Fruit fly (Drosophila melanogaster) whole organism, embryonic: Measurements from ENCODE around the gene sws.

Experiments
- Ada2b ChIP-seq: fragments of 200-800 bp; sonication (Bioruptor generic); IDR thresholded peaks from 2 replicates; pipeline ENCODE4 v1.3.6; 2022; ENCODE audit warnings: missing biosample characterization, missing genetic modification characterization
- Aef1 ChIP-seq: fragments of 200-800 bp; sonication (Bioruptor generic); IDR thresholded peaks from 3 replicates; pipeline ENCODE4 v1.3.6; 2022; ENCODE audit warnings: missing biosample characterization, missing genetic modification characterization
- CG12104 ChIP-seq: fragments of 200-800 bp; sonication (Bioruptor generic); optimal IDR thresholded peaks from 3 replicates; lab custom pipeline; 2016; ENCODE audit warnings: missing biosample characterization, missing genetic modification characterization
- CG13287 ChIP-seq: fragments of 200-800 bp; sonication (Bioruptor generic); IDR thresholded peaks from 2 replicates; pipeline ENCODE4 v1.3.6; 2022; ENCODE audit warnings: missing biosample characterization, missing genetic modification characterization; ENCODE audit not compliant: partially characterized antibody
- CG14860 ChIP-seq: fragments of 200-800 bp; sonication (Bioruptor generic); IDR thresholded peaks from 3 replicates; pipeline ENCODE4 v1.3.6; 2022; ENCODE audit warnings: missing biosample characterization, missing genetic modification characterization; ENCODE audit not compliant: partially characterized antibody
- CG15073 ChIP-seq: fragments of 200-800 bp; sonication (Bioruptor generic); optimal IDR thresholded peaks from 2 replicates; lab custom pipeline; 2016; ENCODE audit warnings: missing biosample characterization, missing genetic modification characterization
- CG18599 ChIP-seq: fragments of 200-800 bp; sonication (Bioruptor generic); optimal IDR thresholded peaks from 3 replicates; lab custom pipeline; 2017; ENCODE audit warnings: missing biosample characterization, missing genetic modification characterization, mild to moderate bottlenecking, moderate library complexity, missing genetic modification reagents
- CG18619 ChIP-seq: fragments of 200-800 bp; sonication (Bioruptor generic); optimal IDR thresholded peaks from 3 replicates; lab custom pipeline; 2017; ENCODE audit warnings: missing biosample characterization, mild to moderate bottlenecking, missing genetic modification characterization
- CG18764 ChIP-seq: fragments of 200-800 bp; sonication (Bioruptor generic); optimal IDR thresholded peaks from 3 replicates; lab custom pipeline; 2016; ENCODE audit warnings: missing biosample characterization, missing genetic modification characterization
- CG7271 ChIP-seq: fragments of 200-800 bp; sonication (Bioruptor generic); optimal IDR thresholded peaks from 2 replicates; lab custom pipeline; 2018; ENCODE audit warnings: missing biosample characterization, mild to moderate bottlenecking, missing genetic modification characterization, moderate library complexity
- CG8281 ChIP-seq: fragments of 200-800 bp; sonication (Bioruptor generic); optimal IDR thresholded peaks from 2 replicates; lab custom pipeline; 2018; ENCODE audit warnings: missing biosample characterization, mild to moderate bottlenecking, missing genetic modification characterization, moderate library complexity
- CG8290 ChIP-seq, 3 experiments: fragments of 200-800 bp; sonication (Bioruptor generic); optimal IDR thresholded peaks; 2 replicates each; lab custom pipeline; 2016 to 2019; ENCODE audit warnings: missing biosample characterization in 3 of 3, missing genetic modification characterization in 3 of 3, mild to moderate bottlenecking in 2 of 3, moderate library complexity in 1 of 3
- CG8765 ChIP-seq: fragments of 200-800 bp; sonication (Bioruptor generic); IDR thresholded peaks from 2 replicates; pipeline ENCODE4 v1.3.6; 2022; ENCODE audit warnings: missing biosample characterization, missing genetic modification characterization
- CG8944 ChIP-seq: fragments of 200-800 bp; sonication (Bioruptor generic); optimal IDR thresholded peaks from 3 replicates; lab custom pipeline; 2016; ENCODE audit warnings: missing biosample characterization, missing genetic modification characterization
- CoRest ChIP-seq: fragments of 200-800 bp; sonication (Bioruptor generic); optimal IDR thresholded peaks from 3 replicates; lab custom pipeline; 2018; ENCODE audit warnings: missing biosample characterization, mild to moderate bottlenecking, missing genetic modification characterization, moderate library complexity
- D19B ChIP-seq: fragments of 200-800 bp; sonication (Bioruptor generic); optimal IDR thresholded peaks from 2 replicates; lab custom pipeline; 2017; ENCODE audit warnings: missing biosample characterization, mild to moderate bottlenecking, missing genetic modification characterization
- Dbx ChIP-seq: fragments of 200-800 bp; sonication (Bioruptor generic); IDR thresholded peaks from 3 replicates; pipeline ENCODE4 v1.3.6; 2022; ENCODE audit warnings: missing biosample characterization, missing genetic modification characterization
- Gsc ChIP-seq: fragments of 200-800 bp; sonication (Bioruptor generic); IDR thresholded peaks from 2 replicates; pipeline ENCODE4 v1.3.6; 2022; ENCODE audit warnings: missing biosample characterization, missing genetic modification characterization
- Lhr ChIP-seq: fragments of 200-800 bp; sonication (Bioruptor generic); optimal IDR thresholded peaks from 3 replicates; lab custom pipeline; 2017; ENCODE audit warnings: mild to moderate bottlenecking, missing biosample characterization, missing genetic modification reagents, missing genetic modification characterization
- NK7.1 ChIP-seq: fragments of 200-800 bp; sonication (Bioruptor generic); optimal IDR thresholded peaks from 3 replicates; lab custom pipeline; 2016; ENCODE audit warnings: missing biosample characterization, missing genetic modification characterization
- Oaz ChIP-seq: fragments of 200-800 bp; sonication (Bioruptor generic); IDR thresholded peaks from 2 replicates; pipeline ENCODE4 v1.3.6; 2022; ENCODE audit warnings: missing biosample characterization, missing genetic modification characterization
- Opbp ChIP-seq: fragments of 200-800 bp; sonication (Bioruptor generic); IDR thresholded peaks from 3 replicates; pipeline ENCODE4 v1.3.6; 2022; ENCODE audit warnings: missing biosample characterization, missing genetic modification characterization; ENCODE audit not compliant: partially characterized antibody
- Scr ChIP-seq: fragments of 200-800 bp; sonication (Bioruptor generic); IDR thresholded peaks from 2 replicates; pipeline ENCODE4 v1.3.6; 2022; ENCODE audit warnings: missing biosample characterization, missing genetic modification characterization; ENCODE audit not compliant: partially characterized antibody
- Spps ChIP-seq: fragments of 200-800 bp; sonication (Bioruptor generic); optimal IDR thresholded peaks from 2 replicates; lab custom pipeline; 2018; ENCODE audit warnings: missing biosample characterization, mild to moderate bottlenecking, missing genetic modification characterization
- Tbp ChIP-seq: fragments of >200 bp; optimal IDR thresholded peaks from 2 replicates; lab custom pipeline; 2018; ENCODE audit warnings: missing biosample characterization, missing genetic modification characterization
- al ChIP-seq: fragments of 200-800 bp; sonication (Bioruptor generic); IDR thresholded peaks from 2 replicates; pipeline ENCODE4 v1.3.6; 2022; ENCODE audit warnings: missing biosample characterization, missing genetic modification characterization
- amos ChIP-seq: fragments of 200-800 bp; sonication (Bioruptor generic); IDR thresholded peaks from 2 replicates; pipeline ENCODE4 v1.3.6; 2022; ENCODE audit warnings: missing biosample characterization, missing genetic modification characterization; ENCODE audit not compliant: partially characterized antibody
- ap ChIP-seq: fragments of 200-800 bp; sonication (Bioruptor generic); IDR thresholded peaks from 2 replicates; pipeline ENCODE4 v1.3.6; 2022; ENCODE audit warnings: missing biosample characterization, missing genetic modification characterization
- bsh ChIP-seq, 2 experiments: fragments of 200-800 bp; sonication (Bioruptor generic); optimal IDR thresholded peaks; 2 replicates each; lab custom pipeline; 2017 to 2018; ENCODE audit warnings: mild to moderate bottlenecking in 2 of 2, missing biosample characterization in 2 of 2, missing genetic modification characterization in 2 of 2, moderate library complexity in 1 of 2
- cg ChIP-seq: fragments of 200-800 bp; sonication (Bioruptor generic); optimal IDR thresholded peaks from 3 replicates; lab custom pipeline; 2019; ENCODE audit warnings: missing biosample characterization, mild to moderate bottlenecking, missing genetic modification characterization, moderate library complexity
- chinmo ChIP-seq: fragments of 200-800 bp; sonication (Bioruptor generic); IDR thresholded peaks from 4 replicates; pipeline ENCODE4 v1.3.6; 2022; ENCODE audit warnings: missing biosample characterization, missing genetic modification characterization; ENCODE audit not compliant: partially characterized antibody
- dan ChIP-seq: fragments of 200-800 bp; sonication (Bioruptor generic); IDR thresholded peaks from 2 replicates; pipeline ENCODE4 v1.3.6; 2022; ENCODE audit warnings: missing biosample characterization, missing genetic modification characterization
- dimm ChIP-seq: fragments of 200-800 bp; sonication (Bioruptor generic); IDR thresholded peaks from 2 replicates; pipeline ENCODE4 v1.3.6; 2022; ENCODE audit warnings: missing biosample characterization, missing genetic modification characterization
- en ChIP-seq: fragments of 200-800 bp; sonication (Bioruptor generic); optimal IDR thresholded peaks from 2 replicates; lab custom pipeline; 2016; ENCODE audit warnings: missing biosample characterization, missing genetic modification characterization
- eyg ChIP-seq: fragments of 200-800 bp; sonication (Bioruptor generic); optimal IDR thresholded peaks from 3 replicates; lab custom pipeline; 2016; ENCODE audit warnings: missing biosample characterization, missing genetic modification characterization
- hth ChIP-seq: fragments of >200 bp; optimal IDR thresholded peaks from 2 replicates; lab custom pipeline; 2017; ENCODE audit warnings: inconsistent platforms
- inv ChIP-seq: fragments of 200-800 bp; sonication (Bioruptor generic); IDR thresholded peaks from 2 replicates; pipeline ENCODE4 v1.3.6; 2022; ENCODE audit warnings: missing biosample characterization, missing genetic modification characterization; ENCODE audit not compliant: partially characterized antibody
- lab ChIP-seq: fragments of 200-800 bp; sonication (Bioruptor generic); optimal IDR thresholded peaks from 3 replicates; lab custom pipeline; 2017; ENCODE audit warnings: missing biosample characterization, missing genetic modification characterization, mild to moderate bottlenecking, moderate library complexity, missing genetic modification reagents
- mirr ChIP-seq: fragments of 200-800 bp; sonication (Bioruptor generic); optimal IDR thresholded peaks from 3 replicates; lab custom pipeline; 2018; ENCODE audit warnings: missing biosample characterization, mild to moderate bottlenecking, missing genetic modification characterization
- pfk ChIP-seq: fragments of 200-800 bp; sonication (Bioruptor generic); optimal IDR thresholded peaks from 2 replicates; lab custom pipeline; 2018; ENCODE audit warnings: missing biosample characterization, mild to moderate bottlenecking, missing genetic modification characterization, moderate library complexity
- phol ChIP-seq: fragments of 200-800 bp; sonication (Bioruptor generic); optimal IDR thresholded peaks from 3 replicates; lab custom pipeline; 2018; ENCODE audit warnings: missing biosample characterization, mild to moderate bottlenecking, missing genetic modification characterization, moderate library complexity
- pita ChIP-seq: fragments of 200-800 bp; sonication (Bioruptor generic); optimal IDR thresholded peaks from 2 replicates; lab custom pipeline; 2017; ENCODE audit warnings: missing biosample characterization, mild to moderate bottlenecking, missing genetic modification characterization
- row ChIP-seq: fragments of 200-800 bp; sonication (Bioruptor generic); IDR thresholded peaks from 3 replicates; pipeline ENCODE4 v1.3.6; 2022; ENCODE audit warnings: missing biosample characterization, missing genetic modification characterization
- schlank ChIP-seq: fragments of 200-800 bp; sonication (Bioruptor generic); optimal IDR thresholded peaks from 2 replicates; lab custom pipeline; 2018; ENCODE audit warnings: missing biosample characterization, mild to moderate bottlenecking, missing genetic modification characterization
- seq ChIP-seq: fragments of 200-800 bp; sonication (Bioruptor generic); IDR thresholded peaks from 2 replicates; pipeline ENCODE4 v1.3.6; 2022; ENCODE audit warnings: missing biosample characterization, missing genetic modification characterization
- slbo ChIP-seq: fragments of 200-800 bp; sonication (Bioruptor generic); IDR thresholded peaks from 2 replicates; pipeline ENCODE4 v1.3.6; 2022; ENCODE audit warnings: missing biosample characterization, missing genetic modification characterization
- tup ChIP-seq: fragments of 200-800 bp; sonication (Bioruptor generic); optimal IDR thresholded peaks from 2 replicates; lab custom pipeline; 2016; ENCODE audit warnings: missing biosample characterization, mild to moderate bottlenecking, missing genetic modification characterization, moderate library complexity
- zf30C ChIP-seq: fragments of 200-800 bp; sonication (Bioruptor generic); optimal IDR thresholded peaks from 3 replicates; lab custom pipeline; 2018; ENCODE audit warnings: missing biosample characterization, mild to moderate bottlenecking, missing genetic modification characterization
- zfh1 ChIP-seq: fragments of 200-800 bp; sonication (Bioruptor generic); IDR thresholded peaks from 3 replicates; pipeline ENCODE4 v1.3.6; 2022; ENCODE audit warnings: missing biosample characterization, missing genetic modification characterization

sws gene

DNA sequence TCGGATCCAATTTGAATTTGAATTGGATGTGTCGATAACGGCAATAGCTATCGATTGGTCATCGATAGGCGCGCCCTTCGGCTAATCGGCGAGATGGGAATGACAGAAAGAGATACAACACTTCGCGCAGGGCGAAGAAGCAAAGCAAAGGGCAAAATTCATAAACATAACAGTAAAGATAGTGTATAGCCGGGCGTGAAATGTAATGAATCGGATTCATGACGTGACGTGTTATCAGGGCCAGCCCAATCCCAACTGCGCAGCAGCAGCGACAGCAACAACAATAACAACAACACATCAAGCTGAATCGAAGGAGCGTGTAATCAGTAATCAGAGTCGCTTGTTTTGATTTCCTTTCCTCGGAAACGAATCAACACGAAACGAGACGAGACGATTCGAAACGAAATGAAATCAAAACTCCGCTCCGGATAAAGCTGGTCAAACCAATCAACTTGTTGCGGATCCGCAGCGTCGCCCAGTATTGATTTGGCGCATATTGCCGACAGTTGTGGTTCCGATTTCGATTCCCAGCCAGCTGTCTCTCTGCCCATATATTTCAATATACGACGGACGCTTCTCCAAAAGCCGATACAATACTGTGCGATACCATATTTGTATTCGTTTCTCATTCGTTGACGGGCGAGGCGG lies 55.9 kb downstream of the sws start, which contains the start of gene snz (continued):
- TF ChIP-seq NK7.1 (GFP tag; lab: Kevin White, UChicago) (no peak), mirr (peak; percentile 83), zfh1 (GFP tag; lab: Robert Waterston, UW) (0 out of 3 replicates have a peak, but pooled peaks have one; percentile 27), bsh (GFP tag; optimal IDR thresholded peaks at IDR 0.05; lab: Kevin White, UChicago) (no peak), Oaz (no peak), Dbx (0 out of 3 replicates have a peak, but pooled peaks have one; percentile 5), dan (GFP tag; lab: Robert Waterston, UW) (no peak), dimm (no peak), pita (GFP tag; lab: Kevin White, UChicago) (no peak), Gsc (GFP tag; lab: Robert Waterston, UW) (no peak), en (no peak), CG7271 (no peak), CG8944 (no peak), Aef1 (no peak), slbo (GFP tag; lab: Robert Waterston, UW) (0 out of 2 replicates have a peak, but pooled peaks have one; percentile 8), lab (GFP tag; lab: Kevin White, UChicago) (peak; percentile 46), zf30C (GFP tag; lab: Kevin White, UChicago) (no peak), pfk (GFP tag; lab: Kevin White, UChicago) (peak; percentile 67), Ada2b (GFP tag; lab: Robert Waterston, UW) (no peak), inv (GFP tag; lab: Robert Waterston, UW) (peak; percentile 48; the same call in 1 of the 2 replicates), CG8765 (GFP tag; lab: Robert Waterston, UW) (no peak), Scr (GFP tag; lab: Robert Waterston, UW) (peak; percentile 74), phol (tag; lab: Kevin White, UChicago) (no peak), CG15073 (GFP tag; lab: Kevin White, UChicago) (no peak), row (GFP tag; lab: Robert Waterston, UW) (peak; percentile 55), CG14860 (peak; percentile 77), CG18619 (no peak), tup (GFP tag; lab: Kevin White, UChicago) (no peak), CoRest (tag; lab: Kevin White, UChicago) (peak; percentile 23), D19B (GFP tag; lab: Kevin White, UChicago) (no peak), CG13287 (GFP tag; lab: Robert Waterston, UW) (peak; percentile 83), cg (GFP tag; lab: Kevin White, UChicago) (peak; percentile 8), CG18764 (GFP tag; lab: Kevin White, UChicago) (no peak), Opbp (peak; percentile 74; the same call in 2 of the 3 replicates), ap (GFP tag; lab: Robert Waterston, UW) (no peak), amos (GFP tag; lab: Robert Waterston, UW) (peak; percentile 78; the same call in 1 of the 2 replicates), CG8281 (tag; lab: Kevin White, UChicago) (no peak), CG8290 (GFP tag; optimal IDR thresholded peaks at IDR 0.05; lab: Kevin White, UChicago) (no peak), CG8290 (tag; optimal IDR thresholded peaks at IDR 0.05; lab: Kevin White, UChicago) (no peak), al (no peak), eyg (no peak), CG18599 (GFP tag; lab: Kevin White, UChicago) (no peak), hth (no peak), Tbp (GFP tag; lab: Kevin White, UChicago) (no peak), chinmo (GFP tag; lab: Robert Waterston, UW) (peak; percentile 81; the same call in 3 of the 4 replicates), Lhr (GFP tag; lab: Kevin White, UChicago) (no peak), schlank (no peak), seq (no peak), Spps (no peak), CG12104 (GFP tag; lab: Kevin White, UChicago) (no peak)
